Fruit fly (Drosophila melanogaster): ENCODE measurements around the gene CG11885.

The CG11885 gene

dm6 chr2L:469912-470311 lies 48.7 kb upstream of the CG11885 start (continued):
- peak; percentile 24 for TF ChIP-seq gcm (GFP tag; optimal IDR thresholded peaks at IDR 0.05)
- TF ChIP-seq NfI (GFP tag; optimal IDR thresholded peaks at IDR 0.05) = no peak
- peak; percentile 56 for TF ChIP-seq gem (tag; optimal IDR thresholded peaks at IDR 0.05)
- TF ChIP-seq CG12299 (tag; optimal IDR thresholded peaks at IDR 0.05) = peak; percentile 7
- no peak for TF ChIP-seq CG5245 (GFP tag; optimal IDR thresholded peaks at IDR 0.05)
- no peak for TF ChIP-seq ind (GFP tag; optimal IDR thresholded peaks at IDR 0.05)
- TF ChIP-seq wdn (GFP tag; IDR thresholded peaks at IDR 0.05) = no peak
- TF ChIP-seq sc (optimal IDR thresholded peaks at IDR 0.05) = no peak
- TF ChIP-seq sc (GFP tag; optimal IDR thresholded peaks at IDR 0.05) = peak; percentile 52
- TF ChIP-seq gro (GFP tag; optimal IDR thresholded peaks at IDR 0.05) = no peak
- no peak for TF ChIP-seq CHES-1-like (GFP tag; optimal IDR thresholded peaks at IDR 0.05)
- no peak for TF ChIP-seq salm (tag; optimal IDR thresholded peaks at IDR 0.05)
- TF ChIP-seq Hmr (GFP tag; optimal IDR thresholded peaks at IDR 0.05) = peak; percentile 6
- no peak for TF ChIP-seq trem (tag; optimal IDR thresholded peaks at IDR 0.05)
- TF ChIP-seq zen2 (GFP tag; IDR thresholded peaks at IDR 0.05; ENCODE audit: partially characterized antibody) = no peak
- peak; percentile 41 for TF ChIP-seq CG10209 (GFP tag; optimal IDR thresholded peaks at IDR 0.05)
- TF ChIP-seq mam (GFP tag; optimal IDR thresholded peaks at IDR 0.05) = no peak
- TF ChIP-seq wek (GFP tag; optimal IDR thresholded peaks at IDR 0.05) = peak; percentile 7
- 0 out of 2 replicates have a peak, but pooled peaks have one; percentile 21 for TF ChIP-seq Nf-YA (GFP tag; IDR thresholded peaks at IDR 0.05)
- TF ChIP-seq CG14014 (GFP tag; IDR thresholded peaks at IDR 0.05) = no peak
- TF ChIP-seq CG10654 (GFP tag; optimal IDR thresholded peaks at IDR 0.05) = peak; percentile 8
- TF ChIP-seq CG2875 (GFP tag; optimal IDR thresholded peaks at IDR 0.05) = peak; percentile 31
- 0 out of 2 replicates have a peak, but pooled peaks have one; percentile 13 for TF ChIP-seq CG43689 (GFP tag; IDR thresholded peaks at IDR 0.05)
- no peak for TF ChIP-seq Oli (tag; optimal IDR thresholded peaks at IDR 0.05)
- TF ChIP-seq Max (GFP tag; optimal IDR thresholded peaks at IDR 0.05) = no peak
- TF ChIP-seq CG2678 (tag; optimal IDR thresholded peaks at IDR 0.05) = peak; percentile 28
- no peak for TF ChIP-seq CG13123 (GFP tag; optimal IDR thresholded peaks at IDR 0.05)
- no peak for TF ChIP-seq CG3281 (GFP tag; optimal IDR thresholded peaks at IDR 0.05)
- TF ChIP-seq CG1529 (GFP tag; optimal IDR thresholded peaks at IDR 0.05) = peak; percentile 35
- TF ChIP-seq pan (optimal IDR thresholded peaks at IDR 0.05) = no peak
- TF ChIP-seq pan (GFP tag; optimal IDR thresholded peaks at IDR 0.05 in 1 of 2, IDR thresholded peaks at IDR 0.05 in 1 of 2) = no peak
- peak; percentile 9 for TF ChIP-seq gsb-n (tag; optimal IDR thresholded peaks at IDR 0.05)
- TF ChIP-seq Atf6 (GFP tag; IDR thresholded peaks at IDR 0.05) = 0 out of 2 replicates have a peak, but pooled peaks have one; percentile 8
- TF ChIP-seq trh (GFP tag; optimal IDR thresholded peaks at IDR 0.05) = no peak
- no peak for TF ChIP-seq wor (GFP tag; IDR thresholded peaks at IDR 0.05)
- peak; percentile 31 for TF ChIP-seq CG15601 (tag; optimal IDR thresholded peaks at IDR 0.05)
- TF ChIP-seq stc (GFP tag; IDR thresholded peaks at IDR 0.05) = peak; percentile 14; the same call in 1 of the 2 replicates
- TF ChIP-seq bowl (GFP tag; IDR thresholded peaks at IDR 0.05) = no peak
- TF ChIP-seq CG12391 (tag; optimal IDR thresholded peaks at IDR 0.05) = peak; percentile 19
- TF ChIP-seq CG18599 (GFP tag; optimal IDR thresholded peaks at IDR 0.05) = peak; percentile 40
- peak; percentile 17 for TF ChIP-seq CG2712 (tag; optimal IDR thresholded peaks at IDR 0.05)
- no peak for TF ChIP-seq CG32532 (GFP tag; IDR thresholded peaks at IDR 0.05)
- peak; percentile 67 for TF ChIP-seq onecut (GFP tag; IDR thresholded peaks at IDR 0.05)
- TF ChIP-seq bsh (GFP tag; optimal IDR thresholded peaks at IDR 0.05) = peak in 1 of 2 experiments; percentile 70
- TF ChIP-seq Chrac-16 (GFP tag; optimal IDR thresholded peaks at IDR 0.05) = no peak
- TF ChIP-seq Rfx (GFP tag; IDR thresholded peaks at IDR 0.05) = 0 out of 2 replicates have a peak, but pooled peaks have one; percentile 4
- no peak for TF ChIP-seq CG14441 (GFP tag; IDR thresholded peaks at IDR 0.05)
- peak; percentile 17 for TF ChIP-seq CG17385 (GFP tag; optimal IDR thresholded peaks at IDR 0.05)
- TF ChIP-seq YL-1 (GFP tag; optimal IDR thresholded peaks at IDR 0.05) = no peak
- TF ChIP-seq ATbp (GFP tag; optimal IDR thresholded peaks at IDR 0.05) = peak; percentile 60
- TF ChIP-seq CG6683 (GFP tag; optimal IDR thresholded peaks at IDR 0.05) = no peak

All from whole organism, embryonic.